Fruit fly (Drosophila melanogaster): Measurements from ENCODE around the gene Rb97D.
A peak's percentile ranks its signal among the peaks of the same experiment; 100 is the strongest.

Rb97D gene

DNA sequence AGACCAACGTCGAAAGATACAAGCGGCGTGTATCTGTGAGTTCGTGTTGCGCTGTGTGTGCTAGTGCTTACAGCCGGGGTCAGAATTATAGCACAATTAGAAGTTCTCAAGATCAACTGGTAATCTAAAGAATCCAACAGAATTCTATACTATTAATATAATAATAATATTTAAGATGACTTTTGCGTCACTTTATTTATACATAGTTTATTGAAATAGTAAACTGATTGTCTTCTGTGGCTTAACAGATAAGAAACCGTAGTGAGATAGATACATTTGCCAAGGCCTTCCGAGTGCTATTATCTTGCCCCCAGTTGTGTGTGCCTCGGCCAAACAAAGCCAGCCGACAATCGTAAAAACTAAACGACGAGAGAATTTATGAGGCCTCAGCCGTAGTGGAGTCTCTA lies 10.7 kb upstream of the Rb97D start (continued):
- TF ChIP-seq Atf-2 (GFP tag; optimal IDR thresholded peaks at IDR 0.05) (no peak), CG3163 (GFP tag; optimal IDR thresholded peaks at IDR 0.05) (no peak), Usf (GFP tag; optimal IDR thresholded peaks at IDR 0.05) (peak; percentile 46), sima (GFP tag; optimal IDR thresholded peaks at IDR 0.05) (no peak), CG15696 (tag; optimal IDR thresholded peaks at IDR 0.05) (peak; percentile 88), HmgD (GFP tag; optimal IDR thresholded peaks at IDR 0.05) (no peak), grau (tag; optimal IDR thresholded peaks at IDR 0.05) (peak; percentile 79), ci (GFP tag; IDR thresholded peaks at IDR 0.05) (0 out of 3 replicates have a peak, but pooled peaks have one; percentile 53), PHDP (tag; optimal IDR thresholded peaks at IDR 0.05) (peak; percentile 72), CG32532 (GFP tag; IDR thresholded peaks at IDR 0.05) (no peak; the same call in 1 of the 2 replicates), fd102C (GFP tag; optimal IDR thresholded peaks at IDR 0.05) (peak; percentile 11), slp2 (GFP tag; optimal IDR thresholded peaks at IDR 0.05) (no peak), YL-1 (GFP tag; optimal IDR thresholded peaks at IDR 0.05) (peak; percentile 51), CG11085 (GFP tag; IDR thresholded peaks at IDR 0.05) (no peak), lola (GFP tag; optimal IDR thresholded peaks at IDR 0.05) (peak in 1 of 3 experiments; percentile 85), CG10543 (GFP tag; optimal IDR thresholded peaks at IDR 0.05) (peak; percentile 56), tx (GFP tag; optimal IDR thresholded peaks at IDR 0.05) (no peak), CG11093 (GFP tag; IDR thresholded peaks at IDR 0.05) (no peak; the same call in 1 of the 3 replicates), CG9797 (GFP tag; optimal IDR thresholded peaks at IDR 0.05) (no peak), MTF-1 (GFP tag; optimal IDR thresholded peaks at IDR 0.05; ENCODE audit: borderline replicate concordance) (peak; percentile 20), CG1603 (tag; optimal IDR thresholded peaks at IDR 0.05) (peak; percentile 5), jigr1 (GFP tag; IDR thresholded peaks at IDR 0.05) (no peak), CG3995 (GFP tag; optimal IDR thresholded peaks at IDR 0.05) (no peak), croc (GFP tag; conservative IDR thresholded peaks at IDR 0.05) (peak; percentile 62), CG2129 (GFP tag; IDR thresholded peaks at IDR 0.05; ENCODE audit: partially characterized antibody) (no peak), CG30431 (GFP tag; optimal IDR thresholded peaks at IDR 0.05) (peak; percentile 41), Aef1 (GFP tag; IDR thresholded peaks at IDR 0.05) (peak; percentile 39; the same call in 2 of the 3 replicates), CG7357 (GFP tag; IDR thresholded peaks at IDR 0.05) (0 out of 3 replicates have a peak, but pooled peaks have one; percentile 49), Rx (GFP tag; IDR thresholded peaks at IDR 0.05) (no peak; the same call in 1 of the 2 replicates), sob (GFP tag; IDR thresholded peaks at IDR 0.05) (peak; percentile 42), Awh (GFP tag; IDR thresholded peaks at IDR 0.05) (peak; percentile 54; the same call in 1 of the 2 replicates)

DNA sequence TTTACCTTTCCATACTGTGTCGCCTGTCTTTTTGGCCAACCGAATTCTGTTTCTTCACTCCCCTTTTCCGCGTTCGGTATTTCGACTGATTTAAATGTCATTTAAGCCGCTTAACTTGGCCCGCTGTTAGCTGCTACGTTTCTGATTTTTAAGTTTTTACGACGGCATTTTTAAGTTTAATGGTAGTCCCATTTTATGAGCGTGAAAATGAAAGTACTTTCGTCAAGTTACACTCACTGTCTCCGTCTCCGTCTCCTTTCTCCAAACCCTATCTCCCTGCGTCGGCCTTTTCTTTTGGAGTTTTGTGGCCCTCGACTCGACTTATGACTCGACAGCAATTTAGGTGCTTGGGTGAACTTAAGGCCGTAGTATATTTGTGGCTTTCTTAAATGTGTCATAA lies 9.7 kb upstream of the Rb97D start:
- TF ChIP-seq repo (GFP tag; optimal IDR thresholded peaks at IDR 0.05) (no peak), Blimp-1 (GFP tag; optimal IDR thresholded peaks at IDR 0.05) (peak; percentile 76), Ets65A (GFP tag) (peak; percentile 62), Kr (GFP tag; optimal IDR thresholded peaks at IDR 0.05) (peak; percentile 5)

DNA sequence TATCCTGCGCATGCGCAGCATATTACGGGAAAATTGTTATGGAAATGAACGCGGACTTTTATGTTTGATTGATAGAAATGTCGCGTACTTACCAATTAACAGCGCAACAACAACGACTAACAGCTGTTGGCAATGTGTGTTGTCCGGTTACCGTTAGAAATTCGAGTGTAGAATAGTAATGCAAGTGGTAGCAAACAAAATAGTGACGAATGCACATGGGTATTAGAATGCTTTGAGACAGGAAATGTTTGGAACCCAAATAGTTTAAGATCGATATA lies 7.4 kb upstream of the Rb97D start:
- TF ChIP-seq Rfx (GFP tag; IDR thresholded peaks at IDR 0.05) = no peak
- no peak for TF ChIP-seq CG1024 (GFP tag; IDR thresholded peaks at IDR 0.05)
- no peak for TF ChIP-seq vnd (GFP tag; IDR thresholded peaks at IDR 0.05; ENCODE audit: partially characterized antibody)
- TF ChIP-seq Ets97D (GFP tag; optimal IDR thresholded peaks at IDR 0.05) = no peak
- no peak for TF ChIP-seq BEAF-32 (GFP tag; optimal IDR thresholded peaks at IDR 0.05)
- no peak for TF ChIP-seq gfzf (GFP tag; optimal IDR thresholded peaks at IDR 0.05)
- TF ChIP-seq CG10431 (GFP tag; optimal IDR thresholded peaks at IDR 0.05) = no peak
- TF ChIP-seq sens (GFP tag) = peak; percentile 24
- no peak for TF ChIP-seq CG2202 (tag; optimal IDR thresholded peaks at IDR 0.05)
- peak; percentile 97 for TF ChIP-seq twi (tag; optimal IDR thresholded peaks at IDR 0.05)
- peak; percentile 11 for TF ChIP-seq Meics (GFP tag; optimal IDR thresholded peaks at IDR 0.05)
- TF ChIP-seq pb (GFP tag; optimal IDR thresholded peaks at IDR 0.05) = no peak
- no peak for TF ChIP-seq CG12659 (GFP tag; optimal IDR thresholded peaks at IDR 0.05)
- TF ChIP-seq CG11695 (GFP tag; IDR thresholded peaks at IDR 0.05) = no peak
- no peak for TF ChIP-seq Adf1 (GFP tag; IDR thresholded peaks at IDR 0.05)
- no peak for TF ChIP-seq CG17568 (GFP tag; optimal IDR thresholded peaks at IDR 0.05)
